Worm (Caenorhabditis elegans) whole organism, early embryonic: Measurements from ENCODE around the gene pgp-11.

Experiments used
- B0310.2 ChIP-seq: sonication (generic microtip); optimal IDR thresholded peaks from 2 replicates; lab custom pipeline; 2016; ENCODE audit warnings: mild to moderate bottlenecking, missing genetic modification characterization, missing compliant biosample characterization
- F13C5.2 ChIP-seq: sonication (generic microtip); optimal IDR thresholded peaks from 2 replicates; lab custom pipeline; 2017; ENCODE audit warnings: mild to moderate bottlenecking, missing genetic modification characterization, inconsistent platforms, missing compliant biosample characterization
- aly-1 ChIP-seq: sonication (generic microtip); optimal IDR thresholded peaks from 2 replicates; lab custom pipeline; 2016; ENCODE audit warnings: missing genetic modification characterization, missing compliant biosample characterization
- ama-1 ChIP-seq: fragments of 150-350 bp; optimal IDR thresholded peaks from 2 replicates; lab custom pipeline; 2014
- ceh-13 ChIP-seq: fragments of 200-800 bp; sonication (Bioruptor generic); optimal IDR thresholded peaks from 2 replicates; lab custom pipeline; 2018; ENCODE audit warnings: mild to moderate bottlenecking, missing genetic modification characterization, missing compliant biosample characterization
- ceh-36 ChIP-seq: sonication (generic microtip); optimal IDR thresholded peaks from 2 replicates; lab custom pipeline; 2016; ENCODE audit warnings: missing genetic modification characterization, inconsistent platforms, missing compliant biosample characterization
- ets-7 ChIP-seq: sonication (generic microtip); optimal IDR thresholded peaks from 2 replicates; lab custom pipeline; 2016; ENCODE audit warnings: missing genotype, missing genetic modification characterization, missing compliant biosample characterization
- flt-1 ChIP-seq: fragments of 200-800 bp; sonication (Bioruptor generic); IDR thresholded peaks from 2 replicates; pipeline ENCODE4 v1.3.6; 2022; ENCODE audit warnings: missing genetic modification characterization, missing compliant biosample characterization
- hmbx-1 ChIP-seq: sonication (generic microtip); optimal IDR thresholded peaks from 2 replicates; lab custom pipeline; 2016; ENCODE audit warnings: mild to moderate bottlenecking, missing genetic modification characterization, missing compliant biosample characterization
- hmg-4 ChIP-seq: fragments of 200-800 bp; sonication (Bioruptor generic); optimal IDR thresholded peaks from 2 replicates; lab custom pipeline; 2018; ENCODE audit warnings: mild to moderate bottlenecking, missing genetic modification characterization, missing compliant biosample characterization
- hnd-1 ChIP-seq: sonication (generic microtip); optimal IDR thresholded peaks from 2 replicates; lab custom pipeline; 2016; ENCODE audit warnings: missing genetic modification characterization, missing compliant biosample characterization
- pes-1 ChIP-seq: fragments of 200-800 bp; sonication (Bioruptor generic); IDR thresholded peaks from 2 replicates; pipeline ENCODE4 v1.3.6; 2022; ENCODE audit warnings: missing genetic modification reagents, missing genetic modification characterization, missing compliant biosample characterization
- scrt-1 ChIP-seq: fragments of 200-800 bp; sonication (Bioruptor generic); IDR thresholded peaks from 2 replicates; pipeline ENCODE4 v1.3.6; 2022; ENCODE audit warnings: missing genetic modification characterization, missing compliant biosample characterization
- sea-1 ChIP-seq: fragments of 200-800 bp; sonication (Bioruptor generic); conservative IDR thresholded peaks from 2 replicates; pipeline ENCODE4 v1.3.6; 2022; ENCODE audit warnings: missing genetic modification characterization, missing compliant biosample characterization
- tbx-11 ChIP-seq: fragments of 200-800 bp; sonication (Bioruptor generic); IDR thresholded peaks from 2 replicates; pipeline ENCODE4 v1.3.6; 2022; ENCODE audit warnings: missing genetic modification characterization, missing compliant biosample characterization
- tbx-37 ChIP-seq: fragments of 200-800 bp; sonication (Bioruptor generic); conservative IDR thresholded peaks from 2 replicates; pipeline ENCODE4 v1.3.6; 2022; ENCODE audit warnings: missing genetic modification reagents, missing genetic modification characterization, missing compliant biosample characterization
- tra-4 ChIP-seq: sonication (generic microtip); optimal IDR thresholded peaks from 2 replicates; lab custom pipeline; 2017; ENCODE audit warnings: missing genetic modification characterization, missing compliant biosample characterization

pgp-11 gene

DNA sequence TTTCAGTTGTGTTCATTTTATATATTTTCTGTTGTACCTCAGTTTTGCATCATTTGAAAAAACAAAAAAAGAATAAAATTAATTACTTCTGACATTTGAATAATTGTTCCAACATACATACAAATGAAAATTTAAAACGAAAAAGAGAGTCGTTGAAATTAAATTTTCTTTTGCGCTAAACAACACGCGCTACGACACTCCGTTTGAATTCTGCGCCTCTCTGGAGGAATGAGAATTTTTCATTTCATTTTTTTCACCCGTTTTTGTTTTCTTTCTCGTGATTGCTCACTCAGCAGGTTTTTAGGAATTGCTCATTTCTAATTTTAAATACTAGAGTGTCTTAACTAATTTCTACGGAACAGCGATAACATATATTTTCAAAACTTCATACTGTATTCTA lies 37.6 kb upstream of the pgp-11 start:
- TF ChIP-seq hmbx-1 (tag; lab: Kevin White, UChicago): no peak
- TF ChIP-seq ets-7: no peak
- TF ChIP-seq ceh-36 (tag; lab: Kevin White, UChicago): no peak
- TF ChIP-seq hmg-4: no peak
- no peak for TF ChIP-seq F13C5.2 (tag; lab: Kevin White, UChicago)
- TF ChIP-seq B0310.2: no peak
- TF ChIP-seq pes-1: no peak

DNA sequence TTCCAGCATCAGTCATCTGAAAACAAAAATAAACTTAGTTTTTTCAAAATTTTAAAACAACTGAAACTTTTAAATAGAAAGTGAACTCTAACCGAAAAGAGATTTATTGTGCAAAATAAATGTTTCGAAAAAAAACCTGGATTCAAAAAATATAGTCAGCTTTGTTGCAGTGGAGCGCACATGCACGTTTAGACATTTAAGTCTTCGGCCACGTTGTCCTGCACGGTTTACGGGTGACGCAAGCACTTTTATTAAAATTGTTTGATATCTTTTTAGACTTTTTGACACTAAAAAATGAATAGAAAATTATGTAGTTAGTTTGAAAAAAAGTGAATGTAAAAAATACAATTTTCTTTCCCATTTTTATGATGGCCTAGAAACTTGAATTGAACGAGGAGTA lies 35.4 kb upstream of the pgp-11 start, which contains the start of the genes ubh-4 and algn-6:
Gene ubh-4 (minus strand): TSS at position 182 of the 400 bp plus-strand sequence.
Gene algn-6 (plus strand): TSS at position 387 of the 400 bp plus-strand sequence.
- TF ChIP-seq B0310.2 (no peak), hmg-4 (no peak), ama-1 (lab: Kevin White, UChicago) (no peak), tbx-37 (GFP tag; lab: Robert Waterston, UW) (0 out of 2 replicates have a peak, but pooled peaks have one; percentile 7)

DNA sequence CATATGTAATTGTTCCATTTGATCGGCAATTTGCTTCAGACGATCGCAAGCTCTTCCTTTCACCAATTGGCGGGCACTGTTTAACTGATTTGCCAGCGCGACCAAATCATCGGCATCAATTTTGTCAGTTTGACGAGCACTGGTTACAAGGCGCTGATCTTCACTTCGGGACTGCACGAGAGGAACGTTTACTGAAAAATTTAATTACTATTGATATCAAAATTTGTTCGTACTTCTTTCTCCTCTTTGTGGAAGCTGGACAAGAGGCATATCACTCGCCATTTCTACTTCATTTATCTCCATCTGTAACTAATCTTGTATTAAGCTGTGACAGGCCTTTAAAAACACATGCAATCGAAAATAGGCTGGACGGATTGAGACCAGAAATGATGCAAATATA lies 33.8 kb upstream of the pgp-11 start, which contains the start of gene C08B11.9:
Gene C08B11.9 (minus strand): TSS at position 307 of the 400 bp plus-strand sequence.
- TF ChIP-seq hnd-1 (tag; lab: Kevin White, UChicago) (no peak), aly-1 (tag; lab: Kevin White, UChicago) (no peak), pes-1 (no peak)

DNA sequence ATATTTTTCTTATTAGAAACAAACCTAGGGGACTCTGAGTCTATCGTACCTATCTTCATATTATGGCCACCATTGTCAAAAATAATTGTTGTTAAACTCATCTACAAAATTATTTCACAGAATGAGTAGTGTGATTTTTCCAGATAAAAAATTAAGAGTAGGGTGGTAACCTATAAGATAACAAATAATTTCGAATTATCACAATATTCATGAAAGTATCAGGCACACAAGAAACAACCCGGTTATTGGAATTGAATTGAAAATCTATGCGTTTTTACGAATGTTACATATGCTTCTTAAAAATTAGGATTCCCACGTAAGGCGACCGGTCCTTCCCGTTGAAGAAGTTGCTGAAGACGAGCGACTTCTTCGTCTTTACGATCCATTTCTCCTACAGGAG lies 33.2 kb upstream of the pgp-11 start, which contains the start of gene arp-6:
Gene arp-6 (minus strand): TSS at position 101 of the 400 bp plus-strand sequence.
- TF ChIP-seq flt-1 (GFP tag; lab: Robert Waterston, UW): no peak
- TF ChIP-seq tbx-37 (GFP tag; lab: Robert Waterston, UW): no peak
- TF ChIP-seq hmg-4: no peak
- no peak for TF ChIP-seq scrt-1 (GFP tag; lab: Robert Waterston, UW)
- no peak for TF ChIP-seq F13C5.2 (tag; lab: Kevin White, UChicago)
- TF ChIP-seq hmbx-1 (tag; lab: Kevin White, UChicago): no peak

DNA sequence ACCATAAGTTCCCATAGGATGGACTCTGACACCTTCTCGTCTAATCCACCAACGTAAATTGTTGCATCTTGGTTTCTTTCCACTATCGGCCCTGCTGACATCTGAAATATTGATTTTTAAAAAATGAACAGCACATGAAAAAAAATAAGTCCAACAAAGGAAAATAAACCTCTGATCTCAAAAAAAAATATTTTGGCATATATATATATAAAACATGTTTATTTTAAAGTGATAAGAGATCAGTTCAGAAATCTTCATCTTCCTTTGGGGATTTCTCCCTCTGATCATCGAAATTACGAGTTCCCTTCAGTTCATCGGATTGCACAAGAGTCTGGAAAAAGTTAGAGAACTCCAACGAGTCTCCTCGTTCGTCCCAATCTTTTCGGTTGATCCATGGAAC lies 31.6 kb upstream of the pgp-11 start, which contains the start of gene sap-49:
Gene sap-49 (minus strand): TSS at position 101 of the 400 bp plus-strand sequence.
- TF ChIP-seq ceh-36 (tag; lab: Kevin White, UChicago): no peak

DNA sequence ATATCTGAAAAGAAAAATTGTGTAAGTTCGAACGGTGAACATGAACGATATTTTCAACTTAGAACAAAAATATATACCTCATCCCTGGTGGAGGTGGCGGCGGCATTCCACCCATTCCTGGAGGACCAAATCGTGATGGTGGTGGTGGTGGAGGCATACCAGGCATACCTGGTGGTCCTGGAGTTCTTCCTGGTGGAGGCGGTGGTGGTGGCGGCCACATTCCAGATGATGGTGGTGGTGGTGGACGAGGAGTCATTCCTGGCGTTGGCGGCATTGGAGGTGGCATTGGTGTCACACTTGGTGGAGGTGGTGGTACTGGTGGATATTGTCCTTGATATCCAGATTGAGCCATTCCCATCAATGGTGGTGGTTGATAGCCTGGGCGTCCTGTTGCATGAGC lies 30.6 kb upstream of the pgp-11 start:
- no peak for TF ChIP-seq tra-4
- no peak for TF ChIP-seq hnd-1 (tag; lab: Kevin White, UChicago)
- TF ChIP-seq hmbx-1 (tag; lab: Kevin White, UChicago): no peak
- TF ChIP-seq pes-1: no peak
- no peak for TF ChIP-seq B0310.2
- TF ChIP-seq ets-7: no peak
- no peak for TF ChIP-seq sea-1 (GFP tag; lab: Robert Waterston, UW)
- TF ChIP-seq scrt-1 (GFP tag; lab: Robert Waterston, UW): no peak
- no peak for TF ChIP-seq flt-1 (GFP tag; lab: Robert Waterston, UW)
- no peak for TF ChIP-seq aly-1 (tag; lab: Kevin White, UChicago)
- no peak for TF ChIP-seq hmg-4
- TF ChIP-seq tbx-37 (GFP tag; lab: Robert Waterston, UW): no peak
- no peak for TF ChIP-seq ceh-13 (GFP tag; lab: Kevin White, UChicago)

DNA sequence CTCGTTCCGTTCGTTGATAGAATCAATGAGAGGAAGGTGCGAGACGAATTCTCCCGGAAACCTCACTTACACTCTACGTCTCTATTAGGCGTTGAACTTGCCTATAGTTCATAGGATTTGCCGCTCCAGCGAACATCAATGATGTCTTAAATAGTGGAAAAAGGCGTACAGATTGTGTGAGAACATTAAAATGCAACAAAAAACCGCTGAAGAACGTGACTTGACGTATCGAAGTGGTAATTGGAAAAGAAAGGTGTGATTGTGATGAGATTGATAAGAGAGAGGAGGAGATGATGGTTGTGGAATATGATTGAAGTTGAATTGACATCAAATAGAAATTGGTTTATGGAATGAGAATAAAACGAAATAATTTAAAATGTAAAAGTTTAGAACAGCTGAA lies 30.0 kb upstream of the pgp-11 start:
- no peak for TF ChIP-seq F13C5.2 (tag; lab: Kevin White, UChicago)
- TF ChIP-seq aly-1 (tag; lab: Kevin White, UChicago): no peak
- no peak for TF ChIP-seq ets-7
- TF ChIP-seq tbx-37 (GFP tag; lab: Robert Waterston, UW): no peak
- TF ChIP-seq hmbx-1 (tag; lab: Kevin White, UChicago): no peak
- TF ChIP-seq ceh-13 (GFP tag; lab: Kevin White, UChicago): no peak
- no peak for TF ChIP-seq scrt-1 (GFP tag; lab: Robert Waterston, UW)
- no peak for TF ChIP-seq tra-4
- TF ChIP-seq flt-1 (GFP tag; lab: Robert Waterston, UW): no peak
- no peak for TF ChIP-seq hnd-1 (tag; lab: Kevin White, UChicago)

DNA sequence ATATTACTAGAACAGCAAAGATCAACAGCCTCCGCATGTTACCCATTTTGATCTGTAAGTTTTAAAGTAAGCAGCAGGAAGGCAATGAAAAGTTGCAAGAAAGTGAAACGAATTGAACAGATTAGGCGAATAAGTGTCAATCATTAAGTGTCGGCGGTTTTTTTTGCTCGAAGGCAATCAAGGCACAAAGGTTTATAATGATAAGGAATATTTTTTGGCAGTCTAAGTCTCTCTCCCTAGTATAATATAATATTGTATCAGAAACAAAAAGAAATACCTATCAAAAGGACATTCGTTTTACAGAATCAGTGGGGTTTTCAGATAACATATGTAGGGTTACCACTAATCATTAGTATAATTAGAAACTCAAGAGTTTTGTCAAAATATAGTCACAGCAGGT lies 28.6 kb upstream of the pgp-11 start, which contains the start of gene nrf-6:
Gene nrf-6 (minus strand): TSS at position 52 of the 400 bp plus-strand sequence.
- no peak for TF ChIP-seq B0310.2
- TF ChIP-seq tbx-37 (GFP tag; lab: Robert Waterston, UW): no peak
- no peak for TF ChIP-seq tra-4

DNA sequence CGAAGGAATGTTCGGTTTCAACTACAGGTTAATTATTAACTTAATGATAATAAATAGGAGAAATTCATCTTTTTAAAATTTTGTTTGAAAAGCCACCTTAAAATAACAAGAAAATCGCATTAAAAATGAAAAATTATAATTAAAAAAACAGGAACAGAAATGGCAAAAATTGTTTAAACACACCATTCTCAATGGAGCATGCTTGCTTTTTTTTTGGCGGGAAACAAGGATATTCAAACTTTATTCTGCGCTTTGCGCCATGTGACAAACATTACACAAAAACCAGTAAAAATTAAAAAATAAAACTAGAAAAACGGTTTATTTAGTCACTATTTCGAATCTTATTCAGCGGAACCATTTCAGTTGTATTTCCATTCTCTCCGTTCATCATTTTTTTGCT lies 24.7 kb upstream of the pgp-11 start:
- TF ChIP-seq hnd-1 (tag; lab: Kevin White, UChicago) (no peak), ceh-36 (tag; lab: Kevin White, UChicago) (no peak), hmbx-1 (tag; lab: Kevin White, UChicago) (no peak), tbx-37 (GFP tag; lab: Robert Waterston, UW) (no peak), tra-4 (no peak)

DNA sequence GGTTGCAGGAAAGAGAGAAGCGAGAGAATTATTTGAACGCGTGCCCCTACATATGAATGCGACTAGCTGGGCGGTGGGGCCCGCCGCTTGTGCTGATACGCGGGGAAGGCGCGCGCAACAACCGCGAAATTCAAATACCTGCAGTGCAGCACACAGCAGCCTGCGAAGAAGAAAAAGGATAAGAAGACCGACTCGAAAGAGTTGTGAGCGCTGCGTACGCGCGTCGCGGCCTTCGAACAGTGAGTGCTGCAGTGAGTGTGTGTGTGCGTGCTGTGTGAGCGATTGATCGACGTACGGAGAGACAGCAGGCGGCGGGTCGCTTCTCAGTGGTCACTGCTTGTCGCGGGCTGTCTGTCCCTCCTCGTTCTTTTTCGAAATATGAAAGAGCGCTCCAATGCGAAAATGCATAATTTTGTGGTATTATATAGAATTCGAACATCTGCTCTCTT lies 24.2 kb upstream of the pgp-11 start:
- peak; percentile 63 for TF ChIP-seq F13C5.2 (tag; lab: Kevin White, UChicago)
- TF ChIP-seq scrt-1 (GFP tag; lab: Robert Waterston, UW): peak; percentile 59; the same call in 1 of the 2 replicates
- TF ChIP-seq aly-1 (tag; lab: Kevin White, UChicago): peak; percentile 80
- TF ChIP-seq tra-4: no peak
- TF ChIP-seq tbx-11: no peak
- TF ChIP-seq ets-7: peak; percentile 35
- TF ChIP-seq hmbx-1 (tag; lab: Kevin White, UChicago): no peak
- peak; percentile 24; the same call in 1 of the 2 replicates for TF ChIP-seq pes-1
- TF ChIP-seq hmg-4: peak; percentile 95
- TF ChIP-seq B0310.2: peak; percentile 26
- TF ChIP-seq tbx-37 (GFP tag; lab: Robert Waterston, UW): no peak
